Worm (Caenorhabditis elegans) whole organism, mixed stage, embryonic: Measurements from ENCODE around the gene srbc-57.

ENCODE experiments used
- bed-3 ChIP-seq: fragments of 200-800 bp; sonication (Bioruptor generic); optimal IDR thresholded peaks from 3 replicates; lab custom pipeline; 2018; ENCODE audit warnings: mild to moderate bottlenecking, missing genetic modification characterization, moderate library complexity, missing compliant biosample characterization
- elt-1 ChIP-seq: sonication (generic microtip); optimal IDR thresholded peaks from 2 replicates; lab custom pipeline; 2017; ENCODE audit warnings: missing genetic modification characterization, mild to moderate bottlenecking, missing compliant biosample characterization, antibody characterized with exemption, moderate library complexity, borderline replicate concordance; ENCODE audit not compliant: insufficient read depth
- mab-5 ChIP-seq: fragments of 150-350 bp; optimal IDR thresholded peaks from 2 replicates; lab custom pipeline; 2014; ENCODE audit warnings: missing biosample characterization, missing genetic modification characterization

- TF ChIP-seq elt-1 (tag; lab: Kevin White, UChicago) (no peak), mab-5 (tag; lab: Kevin White, UChicago) (no peak), bed-3 (GFP tag; lab: Kevin White, UChicago) (no peak)
Measured at ce11 chrV:483289-483795, 15.0 kb upstream of the srbc-57 start, which contains the start of gene nhr-130.
